Fruit fly (Drosophila melanogaster) whole organism, prepupa: ENCODE results near the gene CG1113.

ENCODE experiments used
- CG10669 ChIP-seq: fragments of 200-800 bp; sonication (Bioruptor generic); optimal IDR thresholded peaks from 3 replicates; lab custom pipeline; 2018; ENCODE audit warnings: missing biosample characterization, mild to moderate bottlenecking, missing genetic modification characterization, moderate library complexity
- CG16779 ChIP-seq: fragments of 200-800 bp; sonication (Bioruptor generic); optimal IDR thresholded peaks from 3 replicates; lab custom pipeline; 2017; ENCODE audit warnings: missing biosample characterization, mild to moderate bottlenecking, missing genetic modification characterization
- CG8632 ChIP-seq: fragments of 200-800 bp; sonication (Bioruptor generic); optimal IDR thresholded peaks from 3 replicates; lab custom pipeline; 2016; ENCODE audit warnings: missing biosample characterization, missing genetic modification characterization
- CG9139 ChIP-seq: fragments of 200-800 bp; sonication (Bioruptor generic); optimal IDR thresholded peaks from 3 replicates; lab custom pipeline; 2017; ENCODE audit warnings: missing biosample characterization, mild to moderate bottlenecking, missing genetic modification characterization
- Eip75B ChIP-seq: fragments of 200-800 bp; sonication (Bioruptor generic); optimal IDR thresholded peaks from 3 replicates; lab custom pipeline; 2016; ENCODE audit warnings: missing biosample characterization, missing genetic modification characterization
- Ets96B ChIP-seq: fragments of 200-800 bp; optimal IDR thresholded peaks from 2 replicates; lab custom pipeline; 2019; ENCODE audit warnings: missing biosample characterization, mild to moderate bottlenecking, missing genetic modification characterization, moderate library complexity
- Hr39 ChIP-seq: fragments of 200-800 bp; sonication (Bioruptor generic); optimal IDR thresholded peaks from 2 replicates; lab custom pipeline; 2016; ENCODE audit warnings: missing biosample characterization, missing genetic modification characterization
- dac ChIP-seq: fragments of 200-800 bp; sonication (Bioruptor generic); optimal IDR thresholded peaks from 2 replicates; lab custom pipeline; 2017; ENCODE audit warnings: missing biosample characterization, mild to moderate bottlenecking, missing genetic modification characterization
- eg ChIP-seq: fragments of 200-800 bp; sonication (Bioruptor generic); IDR thresholded peaks from 3 replicates; pipeline ENCODE4 v1.3.6; 2022; ENCODE audit warnings: missing biosample characterization, missing genetic modification characterization
- esn ChIP-seq: fragments of 200-800 bp; sonication (Bioruptor generic); optimal IDR thresholded peaks from 2 replicates; lab custom pipeline; 2016; ENCODE audit warnings: missing biosample characterization, mild to moderate bottlenecking, missing genetic modification characterization, moderate library complexity
- fd59A ChIP-seq: fragments of 200-800 bp; sonication (Bioruptor generic); optimal IDR thresholded peaks from 2 replicates; lab custom pipeline; 2017; ENCODE audit warnings: missing biosample characterization, mild to moderate bottlenecking, missing genetic modification characterization, missing genetic modification reagents

DNA sequence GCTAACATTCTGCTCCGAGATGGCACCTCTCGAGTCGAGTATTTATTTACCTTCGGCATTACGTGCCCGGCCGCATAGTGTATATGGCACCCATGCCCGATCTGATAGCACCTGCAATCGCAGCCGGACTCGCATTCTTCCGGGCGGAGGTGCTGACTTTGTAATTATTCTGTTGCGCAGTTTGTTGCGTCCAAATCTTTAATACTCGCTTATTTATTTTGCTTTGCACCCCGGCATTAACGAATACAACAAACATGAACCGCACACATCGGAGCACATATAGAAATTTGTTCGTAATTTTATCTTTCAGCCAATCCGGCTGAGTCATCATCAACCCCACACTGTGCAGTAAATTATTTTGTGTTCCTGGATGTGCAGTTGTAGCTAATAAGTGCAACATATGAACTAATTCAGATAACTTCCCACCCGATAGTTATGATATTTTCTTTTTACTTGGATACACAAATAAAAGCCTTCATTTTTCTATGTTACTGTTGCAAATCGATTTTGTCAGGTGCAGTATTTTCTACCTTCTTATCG lies 9.1 kb downstream of the CG1113 start:
- TF ChIP-seq CG10669 (GFP tag; lab: Kevin White, UChicago) (no peak), fd59A (GFP tag; lab: Kevin White, UChicago) (no peak), eg (GFP tag; lab: Robert Waterston, UW) (no peak), CG9139 (GFP tag; lab: Kevin White, UChicago) (no peak), CG8632 (no peak), Ets96B (no peak), Hr39 (no peak), esn (GFP tag; lab: Kevin White, UChicago) (no peak), CG16779 (tag; lab: Kevin White, UChicago) (no peak), Eip75B (no peak), dac (GFP tag; lab: Kevin White, UChicago) (no peak)
